Worm (Caenorhabditis elegans) whole organism, L2 larva: ENCODE measurements around the gene dop-1.

Experiments used
- C34F6.9 ChIP-seq: fragments of 150-350 bp; optimal IDR thresholded peaks from 2 replicates; lab custom pipeline; 2014; ENCODE audit warnings: missing biosample characterization, missing genetic modification characterization
- F13H6.1 ChIP-seq: sonication (generic microtip); optimal IDR thresholded peaks from 2 replicates; lab custom pipeline; 2016; ENCODE audit warnings: missing genetic modification characterization, missing compliant biosample characterization
- R02D3.7 ChIP-seq: fragments of 150-350 bp; optimal IDR thresholded peaks from 2 replicates; lab custom pipeline; 2014; ENCODE audit warnings: missing biosample characterization, missing genetic modification characterization
- Y55F3AM.14 ChIP-seq: fragments of 200-800 bp; sonication (Bioruptor generic); optimal IDR thresholded peaks from 2 replicates; lab custom pipeline; 2018; ENCODE audit warnings: mild to moderate bottlenecking, missing genetic modification characterization, missing compliant biosample characterization
- ZK546.5 ChIP-seq: sonication (generic microtip); optimal IDR thresholded peaks from 2 replicates; lab custom pipeline; 2017; ENCODE audit warnings: missing biosample characterization, missing genetic modification characterization
- alr-1 ChIP-seq: fragments of 150-350 bp; optimal IDR thresholded peaks from 2 replicates; lab custom pipeline; 2014; ENCODE audit warnings: missing biosample characterization, missing genetic modification characterization
- aly-2 ChIP-seq: fragments of 150-350 bp; optimal IDR thresholded peaks from 2 replicates; lab custom pipeline; 2014; ENCODE audit warnings: missing biosample characterization, missing genetic modification characterization
- ama-1 ChIP-seq: fragments of 150-350 bp; optimal IDR thresholded peaks from 2 replicates; lab custom pipeline; 2018; ENCODE audit warnings: inconsistent platforms
- blmp-1 ChIP-seq: sonication (generic microtip); optimal IDR thresholded peaks from 2 replicates; lab custom pipeline; 2017; ENCODE audit warnings: missing genetic modification characterization, mild to moderate bottlenecking, missing compliant biosample characterization, antibody characterized with exemption, moderate library complexity; ENCODE audit not compliant: insufficient read depth
- ceh-16 ChIP-seq: fragments of 150-350 bp; optimal IDR thresholded peaks from 2 replicates; lab custom pipeline; 2014; ENCODE audit warnings: missing biosample characterization, missing genetic modification characterization
- crh-2 ChIP-seq: sonication (generic microtip); optimal IDR thresholded peaks from 2 replicates; lab custom pipeline; 2017; ENCODE audit warnings: missing biosample characterization, missing genetic modification characterization
- dmd-4 ChIP-seq: sonication (generic microtip); optimal IDR thresholded peaks from 2 replicates; lab custom pipeline; 2017; ENCODE audit warnings: missing biosample characterization, missing genetic modification characterization
- egl-27 ChIP-seq: sonication (generic microtip); optimal IDR thresholded peaks from 3 replicates; lab custom pipeline; 2017; ENCODE audit warnings: missing biosample characterization, missing genetic modification reagents, missing genetic modification characterization
- elt-1 ChIP-seq: fragments of 150-350 bp; optimal IDR thresholded peaks from 2 replicates; lab custom pipeline; 2014; ENCODE audit warnings: missing biosample characterization, missing genetic modification characterization
- elt-3 ChIP-seq: sonication (generic microtip); optimal IDR thresholded peaks from 2 replicates; lab custom pipeline; 2017; ENCODE audit warnings: missing biosample characterization, missing genetic modification characterization
- fos-1 ChIP-seq: fragments of 150-350 bp; optimal IDR thresholded peaks from 2 replicates; lab custom pipeline; 2014; ENCODE audit warnings: missing biosample characterization, missing genetic modification characterization
- gmeb-1 ChIP-seq: fragments of 150-350 bp; optimal IDR thresholded peaks from 2 replicates; lab custom pipeline; 2014; ENCODE audit warnings: missing biosample characterization, missing genetic modification characterization
- lin-11 ChIP-seq: fragments of 150-350 bp; sonication (generic microtip); optimal IDR thresholded peaks from 2 replicates; lab custom pipeline; 2014; ENCODE audit warnings: missing biosample characterization, missing genetic modification characterization, inconsistent platforms, mixed read lengths
- lin-13 ChIP-seq: fragments of 150-350 bp; optimal IDR thresholded peaks from 2 replicates; lab custom pipeline; 2014; ENCODE audit warnings: missing biosample characterization, missing genetic modification reagents, missing genetic modification characterization
- lin-39 ChIP-seq: fragments of 150-350 bp; optimal IDR thresholded peaks from 2 replicates; lab custom pipeline; 2014; ENCODE audit warnings: missing biosample characterization, missing genetic modification reagents, missing genetic modification characterization
- lsy-2 ChIP-seq, 2 experiments: fragments of 150-350 bp in 1 of 2; sonication (generic microtip) in 1 of 2; optimal IDR thresholded peaks; 2 replicates each; lab custom pipeline; 2014 to 2017; ENCODE audit warnings: missing biosample characterization in 2 of 2, missing genetic modification characterization in 2 of 2
- mab-5 ChIP-seq: fragments of 150-350 bp; optimal IDR thresholded peaks from 2 replicates; lab custom pipeline; 2014; ENCODE audit warnings: missing biosample characterization, missing genetic modification characterization
- mdl-1 ChIP-seq, 2 experiments: fragments of 150-350 bp in 1 of 2; sonication (generic microtip) in 1 of 2; optimal IDR thresholded peaks; 2 replicates each; lab custom pipeline; 2017; ENCODE audit warnings: missing biosample characterization in 2 of 2, missing genetic modification characterization in 2 of 2
- nhr-10 ChIP-seq: sonication (generic microtip); optimal IDR thresholded peaks from 2 replicates; lab custom pipeline; 2017; ENCODE audit warnings: missing biosample characterization, missing genetic modification characterization
- nhr-11 ChIP-seq: fragments of 150-350 bp; optimal IDR thresholded peaks from 2 replicates; lab custom pipeline; 2014; ENCODE audit warnings: missing biosample characterization, missing genetic modification characterization
- nhr-129 ChIP-seq: fragments of 150-350 bp; optimal IDR thresholded peaks from 2 replicates; lab custom pipeline; 2014; ENCODE audit warnings: missing biosample characterization, missing genetic modification characterization
- nhr-21 ChIP-seq: fragments of 150-350 bp; optimal IDR thresholded peaks from 2 replicates; lab custom pipeline; 2014; ENCODE audit warnings: missing biosample characterization, missing genetic modification characterization
- nhr-25 ChIP-seq: fragments of 150-350 bp; sonication (generic microtip); optimal IDR thresholded peaks from 3 replicates; lab custom pipeline; 2014; ENCODE audit warnings: missing biosample characterization, missing genetic modification characterization
- nhr-6 ChIP-seq: fragments of 150-350 bp; optimal IDR thresholded peaks from 2 replicates; lab custom pipeline; 2014; ENCODE audit warnings: missing biosample characterization, missing genetic modification characterization
- peb-1 ChIP-seq: fragments of 150-350 bp; optimal IDR thresholded peaks from 2 replicates; lab custom pipeline; 2014; ENCODE audit warnings: missing biosample characterization, missing genetic modification characterization
- sem-4 ChIP-seq: fragments of 150-350 bp; optimal IDR thresholded peaks from 2 replicates; lab custom pipeline; 2014; ENCODE audit warnings: missing biosample characterization, missing genetic modification reagents, missing genetic modification characterization
- sma-3 ChIP-seq: sonication (generic microtip); optimal IDR thresholded peaks from 2 replicates; lab custom pipeline; 2016; ENCODE audit warnings: missing genetic modification reagents, missing genetic modification characterization, missing compliant biosample characterization
- sma-9 ChIP-seq, 2 experiments: fragments of 150-350 bp in 1 of 2; sonication (generic microtip) in 1 of 2; optimal IDR thresholded peaks; 2 replicates each; lab custom pipeline; 2014 to 2016; ENCODE audit warnings: missing genetic modification characterization in 2 of 2, mild to moderate bottlenecking in 1 of 2, missing biosample characterization in 1 of 2, missing compliant biosample characterization in 1 of 2, missing genetic modification reagents in 1 of 2, moderate library complexity in 1 of 2
- snpc-4 ChIP-seq: fragments of 150-350 bp; optimal IDR thresholded peaks from 2 replicates; lab custom pipeline; 2014; ENCODE audit warnings: missing biosample characterization, missing genetic modification characterization
- unc-39 ChIP-seq: fragments of 150-350 bp; optimal IDR thresholded peaks from 2 replicates; lab custom pipeline; 2014; ENCODE audit warnings: missing biosample characterization, missing genetic modification characterization
- unc-55 ChIP-seq: fragments of 150-350 bp; sonication (generic microtip); optimal IDR thresholded peaks from 3 replicates; lab custom pipeline; 2014; ENCODE audit warnings: missing biosample characterization, missing genetic modification reagents, missing genetic modification characterization
- unc-62 ChIP-seq: fragments of 150-350 bp; optimal IDR thresholded peaks from 2 replicates; lab custom pipeline; 2014; ENCODE audit warnings: missing biosample characterization, missing genetic modification reagents, missing genetic modification characterization
- zag-1 ChIP-seq: fragments of 150-350 bp; optimal IDR thresholded peaks from 2 replicates; lab custom pipeline; 2014; ENCODE audit warnings: missing biosample characterization, missing genetic modification characterization
- ztf-1 ChIP-seq: fragments of 200-800 bp; sonication (Bioruptor generic); conservative IDR thresholded peaks from 2 replicates; pipeline ENCODE4 v1.3.6; 2022; ENCODE audit warnings: missing genetic modification characterization, missing compliant biosample characterization
- ztf-4 ChIP-seq: fragments of 150-350 bp; optimal IDR thresholded peaks from 2 replicates; lab custom pipeline; 2014; ENCODE audit warnings: missing biosample characterization, missing genetic modification characterization

The dop-1 gene

DNA sequence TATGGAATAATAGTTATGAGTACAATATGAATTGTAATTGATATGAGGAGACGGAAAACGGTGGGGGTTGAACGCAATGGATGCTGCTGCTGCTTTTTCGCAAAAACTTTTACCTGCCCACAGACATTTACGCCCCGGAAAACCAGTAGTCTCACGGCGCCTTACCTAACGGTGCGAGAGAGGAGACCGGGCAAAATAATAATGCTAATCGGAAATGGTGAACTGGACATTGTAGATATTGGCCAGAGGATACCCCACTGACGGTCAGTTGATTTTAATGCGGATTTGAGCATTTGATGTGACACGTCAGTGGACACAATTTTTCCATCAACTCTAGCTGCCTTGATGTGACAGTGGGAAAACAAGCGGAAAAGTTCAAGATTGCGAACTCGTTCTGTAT, 29.6 kb upstream of the dop-1 start, which contains the start of gene mltn-13:
Gene mltn-13 (minus strand): TSS at position 101 of the 400 bp plus-strand sequence.
- no peak for TF ChIP-seq egl-27 (tag; lab: Kevin White, UChicago)

DNA sequence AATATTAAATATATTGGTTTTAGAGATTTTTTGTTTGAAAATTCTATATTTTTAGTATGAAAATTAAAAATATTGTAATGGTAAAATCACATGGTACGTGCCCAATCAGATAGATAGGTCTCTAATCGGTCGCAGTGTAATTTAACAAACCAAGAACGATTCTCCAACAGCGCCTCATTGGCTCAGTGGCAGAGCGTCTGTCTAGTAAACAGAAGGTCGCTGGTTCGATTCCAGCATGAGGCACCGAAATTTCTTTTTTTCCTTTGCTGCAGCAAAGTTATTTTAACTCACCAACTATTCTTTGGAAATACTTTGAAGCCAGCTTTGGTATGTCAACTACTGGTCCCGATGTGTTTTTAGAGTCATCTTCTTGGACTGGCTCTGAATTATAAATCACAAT, 26.2 kb upstream of the dop-1 start:
- TF ChIP-seq elt-3 (tag; lab: Kevin White, UChicago) (no peak), crh-2 (tag; lab: Kevin White, UChicago) (peak; percentile 3), elt-1 (tag; lab: Kevin White, UChicago) (no peak), sma-3 (GFP tag; lab: Kevin White, UChicago) (peak; percentile 19), fos-1 (tag; lab: Kevin White, UChicago) (peak; percentile 38), mdl-1 (tag; optimal IDR thresholded peaks at IDR 0.05; lab: Kevin White, UChicago) (no peak), peb-1 (tag; lab: Kevin White, UChicago) (no peak), lin-11 (tag; lab: Kevin White, UChicago) (no peak), ztf-4 (tag; lab: Kevin White, UChicago) (no peak), alr-1 (no peak), nhr-129 (tag; lab: Kevin White, UChicago) (peak; percentile 68), zag-1 (tag; lab: Kevin White, UChicago) (no peak), lin-13 (GFP tag; lab: Kevin White, UChicago) (no peak), ama-1 (no peak), ztf-1 (GFP tag; lab: Robert Waterston, UW) (no peak), sem-4 (no peak), aly-2 (tag; lab: Kevin White, UChicago) (no peak), unc-39 (tag; lab: Kevin White, UChicago) (no peak), lin-39 (no peak), sma-9 (GFP tag; optimal IDR thresholded peaks at IDR 0.05; lab: Kevin White, UChicago) (peak; percentile 52), sma-9 (tag; optimal IDR thresholded peaks at IDR 0.05; lab: Kevin White, UChicago) (no peak), C34F6.9 (tag; lab: Kevin White, UChicago) (peak; percentile 17), ZK546.5 (tag; lab: Kevin White, UChicago) (no peak), nhr-11 (no peak)
- TF ChIP-seq, all 48 proteins: peak for 6

- TF ChIP-seq nhr-21 (tag; lab: Kevin White, UChicago) (peak; percentile 41), nhr-25 (tag; lab: Kevin White, UChicago) (no peak), lin-11 (tag; lab: Kevin White, UChicago) (no peak), C34F6.9 (tag; lab: Kevin White, UChicago) (peak; percentile 27), unc-55 (GFP tag; lab: Kevin White, UChicago) (peak; percentile 62), gmeb-1 (tag; lab: Kevin White, UChicago) (peak; percentile 41), mdl-1 (tag; optimal IDR thresholded peaks at IDR 0.05; lab: Kevin White, UChicago) (peak in 1 of 2 experiments; percentile 51), F13H6.1 (peak; percentile 55), sem-4 (peak; percentile 20), fos-1 (tag; lab: Kevin White, UChicago) (peak; percentile 29), sma-3 (GFP tag; lab: Kevin White, UChicago) (no peak), sma-9 (GFP tag; optimal IDR thresholded peaks at IDR 0.05; lab: Kevin White, UChicago) (peak; percentile 76), sma-9 (tag; optimal IDR thresholded peaks at IDR 0.05; lab: Kevin White, UChicago) (no peak), lsy-2 (tag; optimal IDR thresholded peaks at IDR 0.05; lab: Kevin White, UChicago) (peak in 1 of 2 experiments; percentile 42), dmd-4 (no peak), egl-27 (tag; lab: Kevin White, UChicago) (peak; percentile 45), unc-39 (tag; lab: Kevin White, UChicago) (no peak), blmp-1 (no peak), snpc-4 (tag; lab: Kevin White, UChicago) (peak; percentile 3), peb-1 (tag; lab: Kevin White, UChicago) (no peak), nhr-129 (tag; lab: Kevin White, UChicago) (peak; percentile 70), unc-62 (GFP tag; lab: Kevin White, UChicago) (no peak), lin-13 (GFP tag; lab: Kevin White, UChicago) (peak; percentile 32), crh-2 (tag; lab: Kevin White, UChicago) (peak; percentile 44)
Measured at ce11 chrX:4444073-4444472, 25.4 kb upstream of the dop-1 start.

- no peak for TF ChIP-seq nhr-6 (tag; lab: Kevin White, UChicago)
- TF ChIP-seq R02D3.7 (tag; lab: Kevin White, UChicago) = no peak
- TF ChIP-seq peb-1 (tag; lab: Kevin White, UChicago) = no peak
- no peak for TF ChIP-seq C34F6.9 (tag; lab: Kevin White, UChicago)
- TF ChIP-seq lin-39 = no peak
- no peak for TF ChIP-seq dmd-4
- no peak for TF ChIP-seq mab-5 (tag; lab: Kevin White, UChicago)
- no peak for TF ChIP-seq nhr-10 (tag; lab: Kevin White, UChicago)
- TF ChIP-seq nhr-11 = no peak
- no peak for TF ChIP-seq aly-2 (tag; lab: Kevin White, UChicago)
- no peak for TF ChIP-seq ceh-16 (tag; lab: Kevin White, UChicago)
- no peak for TF ChIP-seq egl-27 (tag; lab: Kevin White, UChicago)
- no peak for TF ChIP-seq Y55F3AM.14 (GFP tag; lab: Kevin White, UChicago)
- TF ChIP-seq sem-4 = no peak
- TF ChIP-seq zag-1 (tag; lab: Kevin White, UChicago) = no peak
- TF ChIP-seq unc-62 (GFP tag; lab: Kevin White, UChicago) = no peak
Measured at ce11 chrX:4440641-4441040, 22.0 kb upstream of the dop-1 start, which contains the start of gene F15A8.1. TSS of gene F15A8.1 (plus strand) at chrX:4440941.
